Worm (Caenorhabditis elegans) whole organism, L1 larva: ENCODE results near the gene lido-17.

Source experiments
- C04F5.9 ChIP-seq: sonication (generic microtip); optimal IDR thresholded peaks from 2 replicates; lab custom pipeline; 2016; ENCODE audit warnings: missing genetic modification characterization, missing compliant biosample characterization
- Y116A8C.19 ChIP-seq: sonication (generic microtip); optimal IDR thresholded peaks from 2 replicates; lab custom pipeline; 2016; ENCODE audit warnings: missing compliant biosample characterization, missing genetic modification characterization, borderline replicate concordance
- aha-1 ChIP-seq: fragments of 150-350 bp; optimal IDR thresholded peaks from 2 replicates; lab custom pipeline; 2014; ENCODE audit warnings: missing biosample characterization, missing genetic modification characterization
- alr-1 ChIP-seq: fragments of 200-800 bp; sonication (Bioruptor generic); optimal IDR thresholded peaks from 2 replicates; lab custom pipeline; 2018; ENCODE audit warnings: borderline replicate concordance, mild to moderate bottlenecking, missing genetic modification characterization, missing compliant biosample characterization
- ceh-63 ChIP-seq: fragments of 200-800 bp; sonication (Bioruptor generic); optimal IDR thresholded peaks from 2 replicates; lab custom pipeline; 2018; ENCODE audit warnings: mild to moderate bottlenecking, missing genetic modification characterization, missing compliant biosample characterization
- ceh-8 ChIP-seq: fragments of 200-800 bp; sonication (Bioruptor generic); optimal IDR thresholded peaks from 2 replicates; lab custom pipeline; 2018; ENCODE audit warnings: mild to moderate bottlenecking, missing genetic modification characterization, moderate library complexity, missing compliant biosample characterization
- ceh-82 ChIP-seq, 3 experiments: fragments of 150-350 bp in 1 of 3; sonication (generic microtip) in 2 of 3; optimal IDR thresholded peaks; 2 replicates each; lab custom pipeline; 2014 to 2017; ENCODE audit warnings: missing biosample characterization in 3 of 3, missing genetic modification characterization in 3 of 3
- ceh-88 ChIP-seq: fragments of 200-800 bp; sonication (Bioruptor generic); IDR thresholded peaks from 2 replicates; pipeline ENCODE4 v1.3.6; 2022; ENCODE audit warnings: missing genetic modification characterization, missing compliant biosample characterization
- ceh-90 ChIP-seq: sonication (generic microtip); optimal IDR thresholded peaks from 2 replicates; lab custom pipeline; 2016; ENCODE audit warnings: missing genetic modification characterization, missing compliant biosample characterization
- dpl-1 ChIP-seq, 3 experiments: fragments of 150-350 bp in 2 of 3; sonication (generic microtip) in 1 of 3; optimal IDR thresholded peaks; 2 replicates each; lab custom pipeline; 2014 to 2017; ENCODE audit warnings: missing biosample characterization in 3 of 3, missing genetic modification characterization in 3 of 3, missing genetic modification reagents in 3 of 3
- dsc-1 ChIP-seq: sonication (generic microtip); optimal IDR thresholded peaks from 2 replicates; lab custom pipeline; 2016; ENCODE audit warnings: mild to moderate bottlenecking, missing genetic modification characterization, missing compliant biosample characterization
- efl-1 ChIP-seq, 4 experiments: fragments of 150-350 bp; optimal IDR thresholded peaks in 3 of 4; peaks in 1 of 4; 1 replicate in 1 of 4; 2 replicates in 3 of 4; lab custom pipeline; 2014; ENCODE audit warnings: missing biosample characterization in 2 of 4, missing genetic modification characterization in 2 of 4, missing genetic modification reagents in 2 of 4
- efl-3 ChIP-seq: fragments of 200-800 bp; sonication (Bioruptor generic); optimal IDR thresholded peaks from 2 replicates; lab custom pipeline; 2018; ENCODE audit warnings: mild to moderate bottlenecking, missing genetic modification characterization, missing compliant biosample characterization
- egl-13 ChIP-seq: sonication (generic microtip); optimal IDR thresholded peaks from 2 replicates; lab custom pipeline; 2016; ENCODE audit warnings: missing genotype, missing genetic modification reagents, missing genetic modification characterization, missing compliant biosample characterization
- elt-2 ChIP-seq: sonication (generic microtip); optimal IDR thresholded peaks from 2 replicates; lab custom pipeline; 2016; ENCODE audit warnings: missing genetic modification characterization, mild to moderate bottlenecking, inconsistent platforms, missing compliant biosample characterization, missing genetic modification reagents
- ets-5 ChIP-seq: fragments of 200-800 bp; sonication (Bioruptor generic); IDR thresholded peaks from 2 replicates; pipeline ENCODE4 v1.3.6; 2022; ENCODE audit warnings: missing genetic modification characterization, missing compliant biosample characterization
- fkh-10 ChIP-seq: sonication (generic microtip); optimal IDR thresholded peaks from 2 replicates; lab custom pipeline; 2017; ENCODE audit warnings: missing biosample characterization, missing genetic modification reagents, missing genetic modification characterization
- fkh-4 ChIP-seq: sonication (generic microtip); optimal IDR thresholded peaks from 2 replicates; lab custom pipeline; 2016; ENCODE audit warnings: missing compliant biosample characterization, missing genetic modification characterization, borderline replicate concordance
- hlh-4 ChIP-seq: sonication (generic microtip); optimal IDR thresholded peaks from 2 replicates; lab custom pipeline; 2016; ENCODE audit warnings: mild to moderate bottlenecking, missing genetic modification characterization, missing compliant biosample characterization
- hpl-2 ChIP-seq: fragments of 150-350 bp; optimal IDR thresholded peaks from 2 replicates; lab custom pipeline; 2014; ENCODE audit warnings: missing biosample characterization, missing genetic modification reagents, missing genetic modification characterization
- irx-1 ChIP-seq: sonication (generic microtip); optimal IDR thresholded peaks from 2 replicates; lab custom pipeline; 2016; ENCODE audit warnings: missing genetic modification characterization, missing compliant biosample characterization
- jun-1 ChIP-seq: fragments of 150-350 bp; optimal IDR thresholded peaks from 2 replicates; lab custom pipeline; 2014; ENCODE audit warnings: missing biosample characterization, missing genetic modification reagents, missing genetic modification characterization
- lin-13 ChIP-seq: fragments of 150-350 bp; optimal IDR thresholded peaks from 2 replicates; lab custom pipeline; 2014; ENCODE audit warnings: missing biosample characterization, missing genetic modification reagents, missing genetic modification characterization
- lin-15B ChIP-seq: fragments of 150-350 bp; sonication (generic microtip); optimal IDR thresholded peaks from 3 replicates; lab custom pipeline; 2014; ENCODE audit warnings: missing biosample characterization, missing genetic modification characterization
- mab-9 ChIP-seq: fragments of 200-800 bp; sonication (Bioruptor generic); IDR thresholded peaks from 2 replicates; pipeline ENCODE4 v1.3.6; 2022; ENCODE audit warnings: missing genetic modification reagents, missing genetic modification characterization, missing compliant biosample characterization
- nhr-11 ChIP-seq: fragments of 150-350 bp; optimal IDR thresholded peaks from 2 replicates; lab custom pipeline; 2014; ENCODE audit warnings: missing biosample characterization, missing genetic modification characterization
- nhr-12 ChIP-seq: sonication (generic microtip); optimal IDR thresholded peaks from 2 replicates; lab custom pipeline; 2017; ENCODE audit warnings: missing biosample characterization, missing genetic modification characterization
- nhr-237 ChIP-seq: fragments of 150-350 bp; optimal IDR thresholded peaks from 2 replicates; lab custom pipeline; 2014; ENCODE audit warnings: missing biosample characterization, missing genetic modification characterization
- nhr-28 ChIP-seq: fragments of 150-350 bp; optimal IDR thresholded peaks from 2 replicates; lab custom pipeline; 2014; ENCODE audit warnings: missing biosample characterization, missing genetic modification characterization
- nhr-47 ChIP-seq: sonication (generic microtip); optimal IDR thresholded peaks from 2 replicates; lab custom pipeline; 2016; ENCODE audit warnings: mild to moderate bottlenecking, missing genetic modification characterization, moderate library complexity, missing compliant biosample characterization
- nhr-90 ChIP-seq: sonication (generic microtip); optimal IDR thresholded peaks from 2 replicates; lab custom pipeline; 2016; ENCODE audit warnings: mild to moderate bottlenecking, missing genetic modification characterization, missing compliant biosample characterization; ENCODE audit not compliant: poor library complexity
- pag-3 ChIP-seq: sonication (generic microtip); optimal IDR thresholded peaks from 2 replicates; lab custom pipeline; 2017; ENCODE audit warnings: missing genetic modification characterization, mild to moderate bottlenecking, missing compliant biosample characterization, antibody characterized with exemption, borderline replicate concordance; ENCODE audit not compliant: insufficient read depth
- pqm-1 ChIP-seq: sonication (generic microtip); optimal IDR thresholded peaks from 3 replicates; lab custom pipeline; 2017; ENCODE audit warnings: missing biosample characterization, missing genetic modification characterization
- snpc-4 ChIP-seq: fragments of 150-350 bp; optimal IDR thresholded peaks from 2 replicates; lab custom pipeline; 2014; ENCODE audit warnings: missing biosample characterization, missing genetic modification characterization
- sox-4 ChIP-seq: sonication (generic microtip); optimal IDR thresholded peaks from 2 replicates; lab custom pipeline; 2016; ENCODE audit warnings: missing genetic modification characterization, missing compliant biosample characterization
- sptf-1 ChIP-seq: fragments of 150-350 bp; optimal IDR thresholded peaks from 2 replicates; lab custom pipeline; 2014; ENCODE audit warnings: missing biosample characterization, missing genetic modification characterization
- sup-37 ChIP-seq: fragments of 200-800 bp; sonication (Bioruptor generic); optimal IDR thresholded peaks from 2 replicates; lab custom pipeline; 2018; ENCODE audit warnings: mild to moderate bottlenecking, missing genetic modification characterization, missing compliant biosample characterization
- tlp-1 ChIP-seq: fragments of 150-350 bp; optimal IDR thresholded peaks from 2 replicates; lab custom pipeline; 2014; ENCODE audit warnings: missing biosample characterization, missing genetic modification characterization
- unc-130 ChIP-seq: fragments of 150-350 bp; optimal IDR thresholded peaks from 2 replicates; lab custom pipeline; 2017; ENCODE audit warnings: missing biosample characterization, missing genetic modification characterization, inconsistent platforms
- unc-98 ChIP-seq: fragments of 200-800 bp; sonication (Bioruptor generic); IDR thresholded peaks from 2 replicates; pipeline ENCODE4 v1.3.6; 2022; ENCODE audit warnings: missing genetic modification characterization, missing compliant biosample characterization
- xbp-1 ChIP-seq: sonication (generic microtip); optimal IDR thresholded peaks from 2 replicates; lab custom pipeline; 2016; ENCODE audit warnings: missing genetic modification characterization, missing compliant biosample characterization
- zag-1 ChIP-seq: fragments of 150-350 bp; optimal IDR thresholded peaks from 2 replicates; lab custom pipeline; 2014; ENCODE audit warnings: missing biosample characterization, missing genetic modification characterization
- ztf-4 ChIP-seq: fragments of 150-350 bp; optimal IDR thresholded peaks from 2 replicates; lab custom pipeline; 2014; ENCODE audit warnings: missing biosample characterization, missing genetic modification characterization

Gene lido-17

ce11 chrII:9403087-9403486 is 10.5 kb upstream of the lido-17 start, which contains the start of gene Y51B9A.6:
Y51B9A.6 (minus strand) TSS chrII:9403187.
- no peak for TF ChIP-seq ceh-63 (GFP tag; lab: Kevin White, UChicago)
- no peak for TF ChIP-seq sox-4 (tag; lab: Kevin White, UChicago)
- no peak for TF ChIP-seq ztf-4 (tag; lab: Kevin White, UChicago)
- no peak for TF ChIP-seq hpl-2 (GFP tag; lab: Kevin White, UChicago)
- TF ChIP-seq elt-2 (tag; lab: Kevin White, UChicago) = no peak
- no peak for TF ChIP-seq efl-1 (optimal IDR thresholded peaks at IDR 0.05; lab: Kevin White, UChicago)
- peak in 1 of 2 experiments; percentile 58 for TF ChIP-seq efl-1 (GFP tag; optimal IDR thresholded peaks at IDR 0.05 in 1 of 2; lab: Kevin White, UChicago)

- no peak for TF ChIP-seq fkh-4 (tag; lab: Kevin White, UChicago)
- no peak for TF ChIP-seq ceh-82 (tag; optimal IDR thresholded peaks at IDR 0.05; lab: Kevin White, UChicago)
- TF ChIP-seq jun-1 (tag; lab: Kevin White, UChicago) = no peak
- TF ChIP-seq irx-1 = no peak
- TF ChIP-seq unc-98 (GFP tag; lab: Robert Waterston, UW) = no peak
- TF ChIP-seq fkh-10 (GFP tag; lab: Kevin White, UChicago) = no peak
- TF ChIP-seq tlp-1 (tag; lab: Kevin White, UChicago) = no peak
- TF ChIP-seq alr-1 (tag; lab: Kevin White, UChicago) = no peak
- no peak for TF ChIP-seq sptf-1
- no peak for TF ChIP-seq nhr-28
- no peak for TF ChIP-seq efl-3 (GFP tag; lab: Kevin White, UChicago)
- TF ChIP-seq egl-13 (tag; lab: Kevin White, UChicago) = no peak
- no peak for TF ChIP-seq lin-15B (tag; lab: Kevin White, UChicago)
- no peak for TF ChIP-seq mab-9
- TF ChIP-seq unc-130 (tag; lab: Kevin White, UChicago) = no peak
- TF ChIP-seq xbp-1 = no peak
Measured at ce11 chrII:9399746-9400145, 7.1 kb upstream of the lido-17 start, which contains the start of gene Y51B9A.7. Y51B9A.7 (plus strand) TSS chrII:9400046.

- no peak for TF ChIP-seq tlp-1 (tag; lab: Kevin White, UChicago)
- no peak for TF ChIP-seq ceh-90 (tag; lab: Kevin White, UChicago)
- no peak for TF ChIP-seq egl-13 (tag; lab: Kevin White, UChicago)
- TF ChIP-seq xbp-1 = no peak
- TF ChIP-seq ets-5 (GFP tag; lab: Robert Waterston, UW) = no peak
- TF ChIP-seq dsc-1 = no peak
- no peak for TF ChIP-seq sup-37 (GFP tag; lab: Kevin White, UChicago)
- no peak for TF ChIP-seq pag-3 (tag; lab: Kevin White, UChicago)
- no peak for TF ChIP-seq ztf-4 (tag; lab: Kevin White, UChicago)
- TF ChIP-seq ceh-8 = no peak
- no peak for TF ChIP-seq ceh-88
- no peak for TF ChIP-seq nhr-47 (tag; lab: Kevin White, UChicago)
- TF ChIP-seq nhr-237 (tag; lab: Kevin White, UChicago) = no peak
- TF ChIP-seq zag-1 (tag; lab: Kevin White, UChicago) = no peak
Measured at ce11 chrII:9398370-9398901, 5.8 kb upstream of the lido-17 start, which contains the start of the genes Y51B9A.14 and Y51B9A.8. Y51B9A.14 (minus strand) TSS chrII:9398470. Y51B9A.8 (plus strand) TSS chrII:9398851.

- TF ChIP-seq elt-2 (tag; lab: Kevin White, UChicago) = peak; percentile 3
- TF ChIP-seq aha-1 = no peak
Measured at ce11 chrII:9397496-9397895, 4.9 kb upstream of the lido-17 start, which contains the start of gene Y51B9A.9. Y51B9A.9 (minus strand) TSS chrII:9397596.

- no peak for TF ChIP-seq lin-13 (GFP tag; lab: Kevin White, UChicago)
- TF ChIP-seq unc-98 (GFP tag; lab: Robert Waterston, UW) = no peak
- TF ChIP-seq snpc-4 (tag; lab: Kevin White, UChicago) = no peak
- TF ChIP-seq lin-15B (tag; lab: Kevin White, UChicago) = no peak
- TF ChIP-seq aha-1 = no peak
- no peak for TF ChIP-seq Y116A8C.19 (tag; lab: Kevin White, UChicago)
- no peak for TF ChIP-seq fkh-10 (GFP tag; lab: Kevin White, UChicago)
- TF ChIP-seq hlh-4 (tag; lab: Kevin White, UChicago) = no peak
- TF ChIP-seq nhr-90 (tag; lab: Kevin White, UChicago) = no peak
- TF ChIP-seq nhr-12 (tag; lab: Kevin White, UChicago) = no peak
- no peak for TF ChIP-seq nhr-11
- no peak for TF ChIP-seq irx-1
- no peak for TF ChIP-seq dsc-1
- no peak for TF ChIP-seq pqm-1
- no peak for TF ChIP-seq dpl-1 (GFP tag; optimal IDR thresholded peaks at IDR 0.05; lab: Kevin White, UChicago)
- TF ChIP-seq ceh-88 = no peak
- TF ChIP-seq ceh-8 = no peak
- no peak for TF ChIP-seq C04F5.9 (tag; lab: Kevin White, UChicago)
- TF ChIP-seq ets-5 (GFP tag; lab: Robert Waterston, UW) = no peak
Measured at ce11 chrII:9385241-9385640, 7.4 kb downstream of the lido-17 start, which contains the start of gene C06C3.7. C06C3.7 (plus strand) TSS chrII:9385541.
